Worm (Caenorhabditis elegans): ENCODE results near the gene srh-11.

ce11 chrX:8297333-8297732 lies 21.5 kb downstream of the srh-11 start:
- TF ChIP-seq nhr-76 (tag; optimal IDR thresholded peaks at IDR 0.05) (no peak), unc-62 (GFP tag; optimal IDR thresholded peaks at IDR 0.05) (no peak), elt-1 (tag; optimal IDR thresholded peaks at IDR 0.05; ENCODE audit: borderline replicate concordance, insufficient read depth) (no peak), unc-39 (tag; optimal IDR thresholded peaks at IDR 0.05) (no peak), ces-1 (GFP tag; optimal IDR thresholded peaks at IDR 0.05) (no peak), snpc-4 (tag; optimal IDR thresholded peaks at IDR 0.05) (no peak), nhr-12 (tag; optimal IDR thresholded peaks at IDR 0.05) (no peak), ceh-83 (GFP tag; optimal IDR thresholded peaks at IDR 0.05) (no peak), zip-8 (tag; optimal IDR thresholded peaks at IDR 0.05) (no peak), nhr-237 (tag; optimal IDR thresholded peaks at IDR 0.05) (no peak), ztf-11 (tag; optimal IDR thresholded peaks at IDR 0.05) (no peak), mep-1 (tag; optimal IDR thresholded peaks at IDR 0.05) (no peak)

All from whole organism, mixed stage, embryonic.